Worm (Caenorhabditis elegans) whole organism, L2 larva: ENCODE data around the gene islo-1.

ENCODE experiments used
- nhr-11 ChIP-seq: fragments of 150-350 bp; optimal IDR thresholded peaks from 2 replicates; lab custom pipeline; 2014; ENCODE audit warnings: missing biosample characterization, missing genetic modification characterization
- nhr-77 ChIP-seq: fragments of 150-350 bp; optimal IDR thresholded peaks from 2 replicates; lab custom pipeline; 2014; ENCODE audit warnings: missing biosample characterization, missing genetic modification characterization

- TF ChIP-seq nhr-11: no peak
- no peak for TF ChIP-seq nhr-77 (tag; lab: Kevin White, UChicago)
These were observed 34.0 kb upstream of the islo-1 start, which contains the start of gene Y42H9AR.5 for ce11 chrIV:8102231-8102630.
